Worm (Caenorhabditis elegans) whole organism, late embryonic: ENCODE data around the gene math-34.

ENCODE experiments used
- C08G9.2 ChIP-seq: sonication (generic microtip); optimal IDR thresholded peaks from 2 replicates; lab custom pipeline; 2016; ENCODE audit warnings: mild to moderate bottlenecking, missing genetic modification characterization, moderate library complexity, missing compliant biosample characterization
- ama-1 ChIP-seq: fragments of 150-350 bp; optimal IDR thresholded peaks from 2 replicates; lab custom pipeline; 2014
- ceh-14 ChIP-seq: sonication (generic microtip); optimal IDR thresholded peaks from 2 replicates; lab custom pipeline; 2016; ENCODE audit warnings: missing genotype, missing genetic modification characterization, missing compliant biosample characterization
- hlh-30 ChIP-seq: sonication (generic microtip); optimal IDR thresholded peaks from 2 replicates; lab custom pipeline; 2017; ENCODE audit warnings: antibody characterized with exemption, missing genetic modification characterization, missing compliant biosample characterization; ENCODE audit not compliant: insufficient read depth
- pqm-1 ChIP-seq: sonication (generic microtip); optimal IDR thresholded peaks from 2 replicates; lab custom pipeline; 2016; ENCODE audit warnings: missing genetic modification characterization, missing compliant biosample characterization
- rnt-1 ChIP-seq: sonication (generic microtip); optimal IDR thresholded peaks from 2 replicates; lab custom pipeline; 2016; ENCODE audit warnings: missing genetic modification characterization, missing compliant biosample characterization
- sox-2 ChIP-seq: fragments of 200-800 bp; sonication (Bioruptor generic); IDR thresholded peaks from 2 replicates; pipeline ENCODE4 v1.3.6; 2022; ENCODE audit warnings: missing genetic modification reagents, missing genetic modification characterization, missing compliant biosample characterization
- unc-55 ChIP-seq: sonication (generic microtip); optimal IDR thresholded peaks from 2 replicates; lab custom pipeline; 2017; ENCODE audit warnings: missing biosample characterization, missing genetic modification reagents, missing genetic modification characterization
- ztf-16 ChIP-seq: sonication (generic microtip); optimal IDR thresholded peaks from 2 replicates; lab custom pipeline; 2017; ENCODE audit warnings: missing genetic modification characterization, missing compliant biosample characterization

- TF ChIP-seq sox-2 (GFP tag; lab: Robert Waterston, UW): no peak
- no peak for TF ChIP-seq unc-55
- TF ChIP-seq pqm-1 (tag; lab: Kevin White, UChicago): no peak
- TF ChIP-seq rnt-1: no peak
- no peak for TF ChIP-seq ama-1
- no peak for TF ChIP-seq hlh-30 (tag; lab: Kevin White, UChicago)
- no peak for TF ChIP-seq ceh-14 (tag; lab: Kevin White, UChicago)
- TF ChIP-seq ztf-16: no peak
- no peak for TF ChIP-seq C08G9.2 (tag; lab: Kevin White, UChicago)
Observed at ce11 chrII:1001351-1001750, 27.4 kb upstream of the math-34 start, which contains the start of the genes fbxb-30 and F45D11.5.
